Fruit fly (Drosophila melanogaster): ENCODE results near the gene CG31388.

The CG31388 gene

dm6 chr3R:11216156-11216630 lies 21.4 kb upstream of the CG31388 start, which contains the start of the genes RpS25 and CG4820 (continued):
- TF ChIP-seq achi (GFP tag; optimal IDR thresholded peaks at IDR 0.05), result peak; percentile 87
- TF ChIP-seq dsx (GFP tag; optimal IDR thresholded peaks at IDR 0.05; ENCODE audit: poor library complexity, severe bottlenecking), result peak; percentile 31
- TF ChIP-seq Blimp-1 (GFP tag; optimal IDR thresholded peaks at IDR 0.05), result peak; percentile 67
- TF ChIP-seq CG8119 (GFP tag; IDR thresholded peaks at IDR 0.05), result 0 out of 3 replicates have a peak, but pooled peaks have one; percentile 42
- peak; percentile 90 for TF ChIP-seq esn (GFP tag; optimal IDR thresholded peaks at IDR 0.05)
- TF ChIP-seq vri (GFP tag; optimal IDR thresholded peaks at IDR 0.05), result peak; percentile 87
- TF ChIP-seq CG6276 (GFP tag; optimal IDR thresholded peaks at IDR 0.05), result no peak
- peak; percentile 41 for TF ChIP-seq Ets96B (tag; optimal IDR thresholded peaks at IDR 0.05)
- peak; percentile 73 for TF ChIP-seq CG8632 (GFP tag; optimal IDR thresholded peaks at IDR 0.05)
- peak; percentile 84 for TF ChIP-seq acj6 (GFP tag; optimal IDR thresholded peaks at IDR 0.05)
- TF ChIP-seq Met (GFP tag; optimal IDR thresholded peaks at IDR 0.05), result peak; percentile 89
- TF ChIP-seq ss (GFP tag; optimal IDR thresholded peaks at IDR 0.05), result peak; percentile 71 to 86
- peak; percentile 56 for TF ChIP-seq CG32006 (GFP tag; optimal IDR thresholded peaks at IDR 0.05)
- peak; percentile 83 for TF ChIP-seq Sox14 (GFP tag; optimal IDR thresholded peaks at IDR 0.05)
- peak; percentile 84 for TF ChIP-seq Hr39 (GFP tag; optimal IDR thresholded peaks at IDR 0.05)
- TF ChIP-seq Eip93F (GFP tag; optimal IDR thresholded peaks at IDR 0.05), result no peak
- TF ChIP-seq lz (GFP tag; optimal IDR thresholded peaks at IDR 0.05), result peak; percentile 91
- TF ChIP-seq CG8319 (GFP tag; optimal IDR thresholded peaks at IDR 0.05), result peak; percentile 78

- TF ChIP-seq vri (GFP tag; optimal IDR thresholded peaks at IDR 0.05), result peak; percentile 97
- no peak for TF ChIP-seq CG7368 (GFP tag; optimal IDR thresholded peaks at IDR 0.05)
- TF ChIP-seq CG15336 (GFP tag; IDR thresholded peaks at IDR 0.05), result 0 out of 2 replicates have a peak, but pooled peaks have one; percentile 10
- TF ChIP-seq esn (GFP tag; optimal IDR thresholded peaks at IDR 0.05), result peak; percentile 33
- no peak for TF ChIP-seq OdsH (GFP tag; optimal IDR thresholded peaks at IDR 0.05)
- no peak for TF ChIP-seq acj6 (GFP tag; optimal IDR thresholded peaks at IDR 0.05)
- TF ChIP-seq Hr39 (GFP tag; optimal IDR thresholded peaks at IDR 0.05), result no peak
- no peak for TF ChIP-seq pdm3 (GFP tag; optimal IDR thresholded peaks at IDR 0.05)
- no peak for TF ChIP-seq svp (GFP tag)
- TF ChIP-seq Eip75B (GFP tag; optimal IDR thresholded peaks at IDR 0.05), result peak; percentile 2
- peak; percentile 53 for TF ChIP-seq Sox14 (GFP tag; optimal IDR thresholded peaks at IDR 0.05)
- peak; percentile 35 for TF ChIP-seq Eip78C (GFP tag)
- TF ChIP-seq Lpt (GFP tag; optimal IDR thresholded peaks at IDR 0.05), result no peak
- peak; percentile 87 for TF ChIP-seq fkh (GFP tag; optimal IDR thresholded peaks at IDR 0.05)
Measured at dm6 chr3R:11219883-11220282, 17.7 kb upstream of the CG31388 start, which contains the start of gene CG6689. Gene CG6689, minus strand, starts transcription at chr3R:11220064.

dm6 chr3R:11221437-11222230 lies 16.0 kb upstream of the CG31388 start, which contains the start of the genes CG6693 and RpL3:
Gene CG6693, minus strand, starts transcription at chr3R:11221639.
Gene RpL3, plus strand, starts transcription at chr3R:11221894.
- TF ChIP-seq CG6276 (GFP tag; optimal IDR thresholded peaks at IDR 0.05) (no peak), Smox (GFP tag; optimal IDR thresholded peaks at IDR 0.05) (peak; percentile 63), Gug (GFP tag; IDR thresholded peaks at IDR 0.05) (no peak), Eip78C (GFP tag) (peak; percentile 91), CG8632 (GFP tag; optimal IDR thresholded peaks at IDR 0.05) (peak; percentile 40), ss (GFP tag; optimal IDR thresholded peaks at IDR 0.05) (peak; percentile 82 to 83), vri (GFP tag; optimal IDR thresholded peaks at IDR 0.05) (peak; percentile 86), Hr39 (GFP tag; optimal IDR thresholded peaks at IDR 0.05) (peak; percentile 34), CG6792 (GFP tag; optimal IDR thresholded peaks at IDR 0.05) (peak; percentile 43), CG7368 (GFP tag; optimal IDR thresholded peaks at IDR 0.05) (peak; percentile 59), pdm3 (GFP tag; optimal IDR thresholded peaks at IDR 0.05) (peak; percentile 64), CG15336 (GFP tag; IDR thresholded peaks at IDR 0.05) (peak; percentile 44; the same call in 1 of the 2 replicates), CG11762 (GFP tag; optimal IDR thresholded peaks at IDR 0.05; ENCODE audit: insufficient read depth) (peak; percentile 51), Ets21C (GFP tag; optimal IDR thresholded peaks at IDR 0.05) (peak; percentile 28), eg (GFP tag; IDR thresholded peaks at IDR 0.05) (peak; percentile 72; the same call in 2 of the 3 replicates), Hr4 (GFP tag; optimal IDR thresholded peaks at IDR 0.05) (no peak), Sox14 (GFP tag; optimal IDR thresholded peaks at IDR 0.05) (peak; percentile 53), Lpt (GFP tag; optimal IDR thresholded peaks at IDR 0.05) (peak; percentile 11), Met (GFP tag; optimal IDR thresholded peaks at IDR 0.05) (peak; percentile 73), CG16779 (tag; optimal IDR thresholded peaks at IDR 0.05) (peak; percentile 78), CG3919 (GFP tag; optimal IDR thresholded peaks at IDR 0.05) (peak; percentile 76), Sox102F (GFP tag; optimal IDR thresholded peaks at IDR 0.05) (peak; percentile 87), fd59A (GFP tag; optimal IDR thresholded peaks at IDR 0.05) (peak; percentile 23), dsx (GFP tag; optimal IDR thresholded peaks at IDR 0.05; ENCODE audit: poor library complexity, severe bottlenecking) (peak; percentile 75), CG8119 (GFP tag; IDR thresholded peaks at IDR 0.05) (peak; percentile 52; the same call in 2 of the 3 replicates), CG6854 (GFP tag; optimal IDR thresholded peaks at IDR 0.05) (peak; percentile 93), net (GFP tag; optimal IDR thresholded peaks at IDR 0.05) (peak; percentile 77), topi (GFP tag; optimal IDR thresholded peaks at IDR 0.05) (peak; percentile 78), CG34406 (GFP tag; optimal IDR thresholded peaks at IDR 0.05) (peak; percentile 52), CG10669 (GFP tag; optimal IDR thresholded peaks at IDR 0.05) (peak; percentile 61)

Data from whole organism, prepupa.